Worm (Caenorhabditis elegans) whole organism, L1 larva: Measurements from ENCODE around the gene vps-32.1.

Experiments used
- C04F5.9 ChIP-seq: sonication (generic microtip); optimal IDR thresholded peaks from 2 replicates; lab custom pipeline; 2016; ENCODE audit warnings: missing genetic modification characterization, missing compliant biosample characterization
- C16A3.4 ChIP-seq: fragments of 150-350 bp; optimal IDR thresholded peaks from 2 replicates; lab custom pipeline; 2014; ENCODE audit warnings: missing biosample characterization, missing genetic modification characterization
- C34B4.2 ChIP-seq: sonication (generic microtip); optimal IDR thresholded peaks from 2 replicates; lab custom pipeline; 2017; ENCODE audit warnings: mild to moderate bottlenecking, missing genetic modification characterization, missing compliant biosample characterization
- blmp-1 ChIP-seq: fragments of 150-350 bp; optimal IDR thresholded peaks from 2 replicates; lab custom pipeline; 2014; ENCODE audit warnings: missing biosample characterization, missing genetic modification characterization
- ceh-8 ChIP-seq: fragments of 200-800 bp; sonication (Bioruptor generic); optimal IDR thresholded peaks from 2 replicates; lab custom pipeline; 2018; ENCODE audit warnings: mild to moderate bottlenecking, missing genetic modification characterization, moderate library complexity, missing compliant biosample characterization
- ceh-88 ChIP-seq: fragments of 200-800 bp; sonication (Bioruptor generic); IDR thresholded peaks from 2 replicates; pipeline ENCODE4 v1.3.6; 2022; ENCODE audit warnings: missing genetic modification characterization, missing compliant biosample characterization
- dsc-1 ChIP-seq: sonication (generic microtip); optimal IDR thresholded peaks from 2 replicates; lab custom pipeline; 2016; ENCODE audit warnings: mild to moderate bottlenecking, missing genetic modification characterization, missing compliant biosample characterization
- efl-1 ChIP-seq, 4 experiments: fragments of 150-350 bp; optimal IDR thresholded peaks in 3 of 4; peaks in 1 of 4; 1 replicate in 1 of 4; 2 replicates in 3 of 4; lab custom pipeline; 2014; ENCODE audit warnings: missing biosample characterization in 2 of 4, missing genetic modification characterization in 2 of 4, missing genetic modification reagents in 2 of 4
- elt-2 ChIP-seq: sonication (generic microtip); optimal IDR thresholded peaks from 2 replicates; lab custom pipeline; 2016; ENCODE audit warnings: missing genetic modification characterization, mild to moderate bottlenecking, inconsistent platforms, missing compliant biosample characterization, missing genetic modification reagents
- elt-3 ChIP-seq, 6 experiments: fragments of 150-350 bp in 1 of 6; sonication (generic microtip); optimal IDR thresholded peaks; 2 replicates each; lab custom pipeline; 2017 to 2018; ENCODE audit warnings: missing biosample characterization in 6 of 6, missing genetic modification characterization in 6 of 6, inconsistent platforms in 1 of 6
- ets-5 ChIP-seq: fragments of 200-800 bp; sonication (Bioruptor generic); IDR thresholded peaks from 2 replicates; pipeline ENCODE4 v1.3.6; 2022; ENCODE audit warnings: missing genetic modification characterization, missing compliant biosample characterization
- fkh-10 ChIP-seq: sonication (generic microtip); optimal IDR thresholded peaks from 2 replicates; lab custom pipeline; 2017; ENCODE audit warnings: missing biosample characterization, missing genetic modification reagents, missing genetic modification characterization
- fkh-4 ChIP-seq: sonication (generic microtip); optimal IDR thresholded peaks from 2 replicates; lab custom pipeline; 2016; ENCODE audit warnings: missing compliant biosample characterization, missing genetic modification characterization, borderline replicate concordance
- hlh-17 ChIP-seq: fragments of 200-800 bp; sonication (Bioruptor generic); optimal IDR thresholded peaks from 2 replicates; lab custom pipeline; 2018; ENCODE audit warnings: missing genetic modification characterization, mild to moderate bottlenecking, missing compliant biosample characterization, moderate library complexity, borderline replicate concordance
- irx-1 ChIP-seq: sonication (generic microtip); optimal IDR thresholded peaks from 2 replicates; lab custom pipeline; 2016; ENCODE audit warnings: missing genetic modification characterization, missing compliant biosample characterization
- isw-1 ChIP-seq: fragments of 200-800 bp; sonication (Bioruptor generic); IDR thresholded peaks from 2 replicates; pipeline ENCODE4 v1.3.6; 2022; ENCODE audit warnings: missing genetic modification characterization, missing compliant biosample characterization
- lin-13 ChIP-seq: fragments of 150-350 bp; optimal IDR thresholded peaks from 2 replicates; lab custom pipeline; 2014; ENCODE audit warnings: missing biosample characterization, missing genetic modification reagents, missing genetic modification characterization
- lin-14 ChIP-seq: fragments of 200-800 bp; sonication (Bioruptor generic); optimal IDR thresholded peaks from 2 replicates; lab custom pipeline; 2018; ENCODE audit warnings: mild to moderate bottlenecking, missing genetic modification characterization, moderate library complexity, missing compliant biosample characterization
- lin-35 ChIP-seq, 2 experiments: fragments of 150-350 bp; optimal IDR thresholded peaks; 2 replicates each; lab custom pipeline; 2014; ENCODE audit warnings: missing biosample characterization in 2 of 2, missing genetic modification characterization in 2 of 2, missing genetic modification reagents in 2 of 2
- nhr-85 ChIP-seq: sonication (generic microtip); peaks from one replicate; lab custom pipeline; 2016; ENCODE audit warnings: missing genetic modification characterization, inconsistent platforms, missing compliant biosample characterization
- pag-3 ChIP-seq: sonication (generic microtip); optimal IDR thresholded peaks from 2 replicates; lab custom pipeline; 2017; ENCODE audit warnings: missing genetic modification characterization, mild to moderate bottlenecking, missing compliant biosample characterization, antibody characterized with exemption, borderline replicate concordance; ENCODE audit not compliant: insufficient read depth
- snu-23 ChIP-seq: sonication (generic microtip); optimal IDR thresholded peaks from 2 replicates; lab custom pipeline; 2016; ENCODE audit warnings: missing genetic modification characterization, missing compliant biosample characterization
- unc-86 ChIP-seq: sonication (generic microtip); optimal IDR thresholded peaks from 2 replicates; lab custom pipeline; 2016; ENCODE audit warnings: missing genetic modification characterization, missing compliant biosample characterization
- unc-98 ChIP-seq: fragments of 200-800 bp; sonication (Bioruptor generic); IDR thresholded peaks from 2 replicates; pipeline ENCODE4 v1.3.6; 2022; ENCODE audit warnings: missing genetic modification characterization, missing compliant biosample characterization
- vab-15 ChIP-seq: sonication (generic microtip); optimal IDR thresholded peaks from 2 replicates; lab custom pipeline; 2017; ENCODE audit warnings: missing genotype, mild to moderate bottlenecking, missing genetic modification characterization, missing compliant biosample characterization
- xbp-1 ChIP-seq: sonication (generic microtip); optimal IDR thresholded peaks from 2 replicates; lab custom pipeline; 2016; ENCODE audit warnings: missing genetic modification characterization, missing compliant biosample characterization
- zip-4 ChIP-seq: fragments of 200-800 bp; sonication (Bioruptor generic); optimal IDR thresholded peaks from 2 replicates; lab custom pipeline; 2018; ENCODE audit warnings: mild to moderate bottlenecking, missing genetic modification characterization, moderate library complexity, missing compliant biosample characterization
- ztf-4 ChIP-seq: fragments of 150-350 bp; optimal IDR thresholded peaks from 2 replicates; lab custom pipeline; 2014; ENCODE audit warnings: missing biosample characterization, missing genetic modification characterization

Gene vps-32.1

ce11 chrII:6610262-6610661 lies 20.8 kb downstream of the vps-32.1 start (continued):
- TF ChIP-seq lin-35 (GFP tag; optimal IDR thresholded peaks at IDR 0.05; lab: Kevin White, UChicago) (no peak), isw-1 (GFP tag; lab: Robert Waterston, UW) (no peak), C34B4.2 (tag; lab: Kevin White, UChicago) (no peak), fkh-4 (no peak), ets-5 (GFP tag; lab: Robert Waterston, UW) (no peak), ceh-88 (no peak), hlh-17 (GFP tag; lab: Kevin White, UChicago) (no peak), pag-3 (tag; lab: Kevin White, UChicago) (no peak), fkh-10 (GFP tag; lab: Kevin White, UChicago) (no peak), snu-23 (GFP tag; lab: Kevin White, UChicago) (peak; percentile 31), unc-98 (GFP tag; lab: Robert Waterston, UW) (no peak), zip-4 (no peak), unc-86 (tag; lab: Kevin White, UChicago) (no peak), ceh-8 (no peak), vab-15 (tag; lab: Kevin White, UChicago) (no peak)

- peak; percentile 72 for TF ChIP-seq elt-2 (tag; lab: Kevin White, UChicago)
- no peak for TF ChIP-seq unc-98 (GFP tag; lab: Robert Waterston, UW)
- TF ChIP-seq C16A3.4 = no peak
- peak in 1 of 2 experiments; percentile 34 for TF ChIP-seq lin-35 (GFP tag; optimal IDR thresholded peaks at IDR 0.05; lab: Kevin White, UChicago)
Observed at ce11 chrII:6612544-6612943, 23.0 kb downstream of the vps-32.1 start.

- TF ChIP-seq elt-2 (tag; lab: Kevin White, UChicago) = peak; percentile 63
- no peak for TF ChIP-seq dsc-1
Observed at ce11 chrII:6614500-6614899, 25.0 kb downstream of the vps-32.1 start.

- TF ChIP-seq lin-13 (GFP tag; lab: Kevin White, UChicago) (no peak), efl-1 (optimal IDR thresholded peaks at IDR 0.05; lab: Kevin White, UChicago) (no peak), efl-1 (GFP tag; optimal IDR thresholded peaks at IDR 0.05 in 1 of 2; lab: Kevin White, UChicago) (no peak), elt-3 (tag; optimal IDR thresholded peaks at IDR 0.05; lab: Kevin White, UChicago) (peak in 1 of 6 experiments; percentile 68), nhr-85 (tag; lab: Kevin White, UChicago) (peak; percentile 84), lin-14 (GFP tag; lab: Kevin White, UChicago) (peak; percentile 39), elt-2 (tag; lab: Kevin White, UChicago) (peak; percentile 83), irx-1 (tag; lab: Kevin White, UChicago) (no peak), ztf-4 (no peak), blmp-1 (peak; percentile 95)
Observed at ce11 chrII:6615232-6616029, 25.9 kb downstream of the vps-32.1 start.

- no peak for TF ChIP-seq xbp-1 (tag; lab: Kevin White, UChicago)
- TF ChIP-seq isw-1 (GFP tag; lab: Robert Waterston, UW) = no peak
- no peak for TF ChIP-seq efl-1 (optimal IDR thresholded peaks at IDR 0.05; lab: Kevin White, UChicago)
- peak in 1 of 2 experiments; percentile 21 for TF ChIP-seq efl-1 (GFP tag; optimal IDR thresholded peaks at IDR 0.05 in 1 of 2; lab: Kevin White, UChicago)
- peak; percentile 69 for TF ChIP-seq elt-2 (tag; lab: Kevin White, UChicago)
Observed at ce11 chrII:6616135-6616534, 26.6 kb downstream of the vps-32.1 start.

ce11 chrII:6616770-6617169 lies 27.3 kb downstream of the vps-32.1 start, which contains the start of gene klf-3:
Gene klf-3, plus strand, starts transcription at chrII:6616878.
- TF ChIP-seq dsc-1 (no peak), elt-3 (tag; optimal IDR thresholded peaks at IDR 0.05; lab: Kevin White, UChicago) (peak in 1 of 6 experiments; percentile 17), blmp-1 (peak; percentile 59), pag-3 (tag; lab: Kevin White, UChicago) (peak; percentile 53), C04F5.9 (tag; lab: Kevin White, UChicago) (no peak)
